Worm (Caenorhabditis elegans) whole organism, young adult: Measurements from ENCODE around the gene ZC196.5.

Experiments used
- F10E7.11 ChIP-seq: sonication (generic microtip); optimal IDR thresholded peaks from 2 replicates; lab custom pipeline; 2017; ENCODE audit warnings: mild to moderate bottlenecking, missing genetic modification characterization, moderate library complexity, missing compliant biosample characterization
- ama-1 ChIP-seq, 3 experiments: fragments of 150-350 bp in 1 of 3; sonication (generic microtip) in 2 of 3; optimal IDR thresholded peaks; 2 replicates each; lab custom pipeline; 2014 to 2018; ENCODE audit warnings: missing biosample characterization in 2 of 3, missing genetic modification characterization in 2 of 3, missing genetic modification reagents in 2 of 3
- chd-7 ChIP-seq: sonication (generic microtip); optimal IDR thresholded peaks from 2 replicates; lab custom pipeline; 2016; ENCODE audit warnings: mild to moderate bottlenecking, missing genetic modification characterization, moderate library complexity, missing compliant biosample characterization
- let-526 ChIP-seq: fragments of 200-800 bp; sonication (Bioruptor generic); IDR thresholded peaks from 2 replicates; pipeline ENCODE4 v1.3.6; 2022; ENCODE audit warnings: missing genetic modification reagents, missing genetic modification characterization, missing compliant biosample characterization
- lin-26 ChIP-seq: fragments of 200-800 bp; sonication (Bioruptor generic); IDR thresholded peaks from 2 replicates; pipeline ENCODE4 v1.3.6; 2022; ENCODE audit warnings: missing genetic modification reagents, missing genetic modification characterization, missing compliant biosample characterization
- lin-35 ChIP-seq, 3 experiments: fragments of 150-350 bp in 2 of 3; sonication (generic microtip) in 1 of 3; optimal IDR thresholded peaks; 2 replicates each; lab custom pipeline; 2014 to 2018; ENCODE audit warnings: missing biosample characterization in 3 of 3, missing genetic modification characterization in 3 of 3, missing genetic modification reagents in 3 of 3
- madf-8 ChIP-seq: fragments of 200-800 bp; sonication (Bioruptor generic); conservative IDR thresholded peaks from 2 replicates; pipeline ENCODE4 v1.3.6; 2022; ENCODE audit warnings: missing genetic modification reagents, missing genetic modification characterization, missing compliant biosample characterization
- nfyb-1 ChIP-seq: fragments of 200-800 bp; sonication (Bioruptor generic); IDR thresholded peaks from 2 replicates; pipeline ENCODE4 v1.3.6; 2022; ENCODE audit warnings: missing genetic modification reagents, missing genetic modification characterization, missing compliant biosample characterization
- nhr-179 ChIP-seq: sonication (generic microtip); optimal IDR thresholded peaks from 2 replicates; lab custom pipeline; 2016; ENCODE audit warnings: mild to moderate bottlenecking, missing genetic modification characterization, missing compliant biosample characterization
- nhr-80 ChIP-seq: sonication (generic microtip); optimal IDR thresholded peaks from 2 replicates; lab custom pipeline; 2016; ENCODE audit warnings: missing genetic modification characterization, missing compliant biosample characterization
- rcor-1 ChIP-seq: fragments of 200-800 bp; sonication (Bioruptor generic); IDR thresholded peaks from 2 replicates; pipeline ENCODE4 v1.3.6; 2022; ENCODE audit warnings: missing genetic modification reagents, missing genetic modification characterization, missing compliant biosample characterization
- sea-2 ChIP-seq: fragments of 200-800 bp; sonication (Bioruptor generic); IDR thresholded peaks from 2 replicates; pipeline ENCODE4 v1.3.6; 2022; ENCODE audit warnings: missing genetic modification characterization, missing compliant biosample characterization
- ztf-18 ChIP-seq: sonication (generic microtip); optimal IDR thresholded peaks from 2 replicates; lab custom pipeline; 2016; ENCODE audit warnings: missing genotype, mild to moderate bottlenecking, missing genetic modification characterization, missing compliant biosample characterization

- TF ChIP-seq rcor-1 (GFP tag; lab: Robert Waterston, UW) (no peak), nfyb-1 (no peak), sea-2 (no peak), lin-35 (GFP tag; optimal IDR thresholded peaks at IDR 0.05; lab: Kevin White, UChicago) (no peak), lin-26 (GFP tag; lab: Robert Waterston, UW) (no peak), ama-1 (optimal IDR thresholded peaks at IDR 0.05; lab: Kevin White, UChicago) (no peak), ama-1 (GFP tag; optimal IDR thresholded peaks at IDR 0.05; lab: Kevin White, UChicago) (no peak), ztf-18 (tag; lab: Kevin White, UChicago) (no peak), F10E7.11 (no peak), chd-7 (tag; lab: Kevin White, UChicago) (no peak), nhr-179 (tag; lab: Kevin White, UChicago) (no peak), nhr-80 (no peak), madf-8 (GFP tag; lab: Robert Waterston, UW) (no peak), let-526 (GFP tag; lab: Robert Waterston, UW) (no peak)
Observed at ce11 chrV:8687707-8688106, 41.5 kb upstream of the ZC196.5 start, which contains the start of gene ZC190.8.
